Worm (Caenorhabditis elegans) whole organism, early embryonic: ENCODE results near the gene srh-299.
A peak's percentile ranks its signal among the peaks of the same experiment; 100 is the strongest.

Experiments
- B0310.2 ChIP-seq: sonication (generic microtip); optimal IDR thresholded peaks from 2 replicates; lab custom pipeline; 2016; ENCODE audit warnings: mild to moderate bottlenecking, missing genetic modification characterization, missing compliant biosample characterization
- F13C5.2 ChIP-seq: sonication (generic microtip); optimal IDR thresholded peaks from 2 replicates; lab custom pipeline; 2017; ENCODE audit warnings: mild to moderate bottlenecking, missing genetic modification characterization, inconsistent platforms, missing compliant biosample characterization
- aly-1 ChIP-seq: sonication (generic microtip); optimal IDR thresholded peaks from 2 replicates; lab custom pipeline; 2016; ENCODE audit warnings: missing genetic modification characterization, missing compliant biosample characterization
- ama-1 ChIP-seq: fragments of 150-350 bp; optimal IDR thresholded peaks from 2 replicates; lab custom pipeline; 2014
- ceh-13 ChIP-seq: fragments of 200-800 bp; sonication (Bioruptor generic); optimal IDR thresholded peaks from 2 replicates; lab custom pipeline; 2018; ENCODE audit warnings: mild to moderate bottlenecking, missing genetic modification characterization, missing compliant biosample characterization
- ceh-36 ChIP-seq: sonication (generic microtip); optimal IDR thresholded peaks from 2 replicates; lab custom pipeline; 2016; ENCODE audit warnings: missing genetic modification characterization, inconsistent platforms, missing compliant biosample characterization
- ets-7 ChIP-seq: sonication (generic microtip); optimal IDR thresholded peaks from 2 replicates; lab custom pipeline; 2016; ENCODE audit warnings: missing genotype, missing genetic modification characterization, missing compliant biosample characterization
- flt-1 ChIP-seq: fragments of 200-800 bp; sonication (Bioruptor generic); IDR thresholded peaks from 2 replicates; pipeline ENCODE4 v1.3.6; 2022; ENCODE audit warnings: missing genetic modification characterization, missing compliant biosample characterization
- hmbx-1 ChIP-seq: sonication (generic microtip); optimal IDR thresholded peaks from 2 replicates; lab custom pipeline; 2016; ENCODE audit warnings: mild to moderate bottlenecking, missing genetic modification characterization, missing compliant biosample characterization
- hmg-4 ChIP-seq: fragments of 200-800 bp; sonication (Bioruptor generic); optimal IDR thresholded peaks from 2 replicates; lab custom pipeline; 2018; ENCODE audit warnings: mild to moderate bottlenecking, missing genetic modification characterization, missing compliant biosample characterization
- hnd-1 ChIP-seq: sonication (generic microtip); optimal IDR thresholded peaks from 2 replicates; lab custom pipeline; 2016; ENCODE audit warnings: missing genetic modification characterization, missing compliant biosample characterization
- pes-1 ChIP-seq: fragments of 200-800 bp; sonication (Bioruptor generic); IDR thresholded peaks from 2 replicates; pipeline ENCODE4 v1.3.6; 2022; ENCODE audit warnings: missing genetic modification reagents, missing genetic modification characterization, missing compliant biosample characterization
- scrt-1 ChIP-seq: fragments of 200-800 bp; sonication (Bioruptor generic); IDR thresholded peaks from 2 replicates; pipeline ENCODE4 v1.3.6; 2022; ENCODE audit warnings: missing genetic modification characterization, missing compliant biosample characterization
- sea-1 ChIP-seq: fragments of 200-800 bp; sonication (Bioruptor generic); conservative IDR thresholded peaks from 2 replicates; pipeline ENCODE4 v1.3.6; 2022; ENCODE audit warnings: missing genetic modification characterization, missing compliant biosample characterization
- tbx-11 ChIP-seq: fragments of 200-800 bp; sonication (Bioruptor generic); IDR thresholded peaks from 2 replicates; pipeline ENCODE4 v1.3.6; 2022; ENCODE audit warnings: missing genetic modification characterization, missing compliant biosample characterization
- tbx-37 ChIP-seq: fragments of 200-800 bp; sonication (Bioruptor generic); conservative IDR thresholded peaks from 2 replicates; pipeline ENCODE4 v1.3.6; 2022; ENCODE audit warnings: missing genetic modification reagents, missing genetic modification characterization, missing compliant biosample characterization
- tra-4 ChIP-seq: sonication (generic microtip); optimal IDR thresholded peaks from 2 replicates; lab custom pipeline; 2017; ENCODE audit warnings: missing genetic modification characterization, missing compliant biosample characterization

Gene srh-299

DNA sequence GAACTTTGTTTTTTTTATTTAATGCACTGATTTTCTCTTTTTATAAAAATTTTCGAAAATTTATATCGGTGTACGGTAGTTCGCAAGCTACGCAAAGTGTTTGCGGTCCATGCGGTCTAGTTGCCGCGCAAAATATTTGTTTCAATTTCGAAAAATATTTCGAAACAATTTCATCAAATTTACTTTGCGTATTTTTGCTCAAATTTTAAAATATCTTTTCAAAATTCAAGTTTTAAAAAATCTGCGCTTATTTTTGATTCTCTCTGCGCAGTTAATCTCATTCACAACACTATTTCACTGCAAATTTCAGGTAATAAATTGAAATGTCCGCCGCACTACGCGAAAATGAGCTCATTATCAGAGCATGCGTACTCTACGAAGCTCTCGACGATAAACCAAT, 4.2 kb downstream of the srh-299 start, which contains the start of gene fbxa-197:
fbxa-197 (plus strand) TSS at position 301 of the 400 bp plus-strand sequence.
- TF ChIP-seq scrt-1, result no peak
- no peak for TF ChIP-seq pes-1 (GFP tag; lab: Robert Waterston, UW)
- TF ChIP-seq B0310.2 (tag; lab: Kevin White, UChicago), result no peak
- no peak for TF ChIP-seq F13C5.2
- no peak for TF ChIP-seq ceh-13 (GFP tag; lab: Kevin White, UChicago)
- no peak for TF ChIP-seq flt-1 (GFP tag; lab: Robert Waterston, UW)
- no peak for TF ChIP-seq tra-4 (tag; lab: Kevin White, UChicago)
- no peak for TF ChIP-seq ets-7 (tag; lab: Kevin White, UChicago)
- no peak for TF ChIP-seq tbx-11
- no peak for TF ChIP-seq sea-1 (GFP tag; lab: Robert Waterston, UW)
- no peak for TF ChIP-seq hmg-4
- TF ChIP-seq tbx-37 (GFP tag; lab: Robert Waterston, UW), result no peak
- no peak for TF ChIP-seq hnd-1

DNA sequence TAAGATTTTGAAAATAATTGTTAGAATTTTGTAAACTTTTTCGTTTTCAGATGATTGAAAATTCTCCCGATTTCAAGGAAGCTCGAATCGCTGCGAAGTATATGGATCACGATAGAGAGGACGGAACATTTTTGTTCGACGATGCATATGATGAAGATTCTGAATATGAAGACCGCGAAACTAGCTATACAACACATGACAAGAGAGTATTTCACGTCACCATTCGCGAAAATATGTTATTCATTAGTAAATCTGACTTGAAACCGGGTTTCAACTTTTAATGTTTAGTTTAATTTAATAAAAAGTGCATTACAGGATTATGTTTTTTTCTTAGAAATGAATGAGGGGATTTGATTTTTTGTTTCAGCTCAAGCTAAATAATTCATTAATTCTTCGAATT, 7.2 kb downstream of the srh-299 start, which contains the start of gene str-57:
str-57 (plus strand) TSS at position 301 of the 400 bp plus-strand sequence.
- TF ChIP-seq ceh-36 (tag; lab: Kevin White, UChicago) (no peak), scrt-1 (no peak), ceh-13 (GFP tag; lab: Kevin White, UChicago) (no peak), hmbx-1 (tag; lab: Kevin White, UChicago) (no peak), F13C5.2 (no peak), flt-1 (GFP tag; lab: Robert Waterston, UW) (no peak), hmg-4 (no peak), B0310.2 (tag; lab: Kevin White, UChicago) (no peak)

DNA sequence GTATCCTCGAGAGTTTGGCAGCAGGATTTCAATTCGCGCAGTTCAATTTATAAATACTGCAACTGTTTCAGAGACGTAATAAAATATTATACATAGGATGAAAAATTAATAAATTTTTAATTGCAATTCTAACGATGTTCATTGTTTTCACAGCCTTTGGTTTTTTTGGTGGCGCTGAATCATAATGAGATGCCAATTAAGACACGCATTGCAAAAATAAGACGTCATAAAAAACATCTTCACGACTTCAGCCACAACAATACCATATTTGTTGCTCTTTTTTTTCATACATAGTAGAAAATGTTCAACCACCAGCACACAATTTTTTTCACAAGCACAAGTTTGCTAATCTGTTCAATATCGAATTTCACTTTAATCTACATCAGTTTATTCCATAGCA, 9.1 kb downstream of the srh-299 start, which contains the start of gene str-56:
str-56 (plus strand) TSS at position 301 of the 400 bp plus-strand sequence.
- no peak for TF ChIP-seq flt-1 (GFP tag; lab: Robert Waterston, UW)
- TF ChIP-seq ceh-13 (GFP tag; lab: Kevin White, UChicago), result no peak
- TF ChIP-seq F13C5.2, result no peak
- no peak for TF ChIP-seq ets-7 (tag; lab: Kevin White, UChicago)
- TF ChIP-seq ama-1, result no peak
- no peak for TF ChIP-seq hmg-4
- TF ChIP-seq tra-4 (tag; lab: Kevin White, UChicago), result no peak
- TF ChIP-seq B0310.2 (tag; lab: Kevin White, UChicago), result no peak
- no peak for TF ChIP-seq scrt-1
- TF ChIP-seq hnd-1, result no peak
- TF ChIP-seq pes-1 (GFP tag; lab: Robert Waterston, UW), result no peak
- no peak for TF ChIP-seq hmbx-1 (tag; lab: Kevin White, UChicago)
- no peak for TF ChIP-seq aly-1 (tag; lab: Kevin White, UChicago)
- no peak for TF ChIP-seq ceh-36 (tag; lab: Kevin White, UChicago)
- TF ChIP-seq sea-1 (GFP tag; lab: Robert Waterston, UW), result no peak
- no peak for TF ChIP-seq tbx-11
- TF ChIP-seq tbx-37 (GFP tag; lab: Robert Waterston, UW), result no peak

DNA sequence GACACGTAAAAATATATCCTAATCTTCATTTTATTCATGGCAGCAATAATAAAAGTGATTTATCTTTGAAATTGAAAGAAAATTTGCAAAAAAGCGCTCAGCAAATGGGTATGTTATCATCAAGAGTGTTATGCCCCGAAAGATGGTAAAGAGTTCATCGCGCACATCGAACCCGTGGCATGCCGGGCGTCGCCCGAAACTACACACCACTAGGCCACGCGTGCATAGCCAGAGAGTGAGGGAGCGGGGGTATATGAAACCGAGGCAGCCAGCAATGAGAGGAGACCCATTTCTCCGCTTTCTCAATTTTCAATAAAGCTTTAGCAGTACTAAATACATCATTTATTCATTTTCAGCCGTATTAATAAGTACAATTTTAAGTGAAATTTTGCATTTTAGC, 10.6 kb downstream of the srh-299 start:
- peak; percentile 96 for TF ChIP-seq hnd-1
- peak; percentile 94 for TF ChIP-seq hmbx-1 (tag; lab: Kevin White, UChicago)
- TF ChIP-seq pes-1 (GFP tag; lab: Robert Waterston, UW), result peak; percentile 99
- TF ChIP-seq ets-7 (tag; lab: Kevin White, UChicago), result peak; percentile 97
- TF ChIP-seq tra-4 (tag; lab: Kevin White, UChicago), result peak; percentile 98
- TF ChIP-seq ceh-36 (tag; lab: Kevin White, UChicago), result peak; percentile 98
- peak; percentile 99 for TF ChIP-seq B0310.2 (tag; lab: Kevin White, UChicago)
- TF ChIP-seq F13C5.2, result peak; percentile 100
- TF ChIP-seq ama-1, result no peak
- peak; percentile 99 for TF ChIP-seq aly-1 (tag; lab: Kevin White, UChicago)
- peak; percentile 99 for TF ChIP-seq hmg-4
- peak; percentile 99 for TF ChIP-seq sea-1 (GFP tag; lab: Robert Waterston, UW)
- peak; percentile 100 for TF ChIP-seq tbx-37 (GFP tag; lab: Robert Waterston, UW)
- TF ChIP-seq scrt-1, result peak; percentile 100
- TF ChIP-seq flt-1 (GFP tag; lab: Robert Waterston, UW), result peak; percentile 100
- TF ChIP-seq tbx-11, result peak; percentile 100
- TF ChIP-seq ceh-13 (GFP tag; lab: Kevin White, UChicago), result peak; percentile 99

DNA sequence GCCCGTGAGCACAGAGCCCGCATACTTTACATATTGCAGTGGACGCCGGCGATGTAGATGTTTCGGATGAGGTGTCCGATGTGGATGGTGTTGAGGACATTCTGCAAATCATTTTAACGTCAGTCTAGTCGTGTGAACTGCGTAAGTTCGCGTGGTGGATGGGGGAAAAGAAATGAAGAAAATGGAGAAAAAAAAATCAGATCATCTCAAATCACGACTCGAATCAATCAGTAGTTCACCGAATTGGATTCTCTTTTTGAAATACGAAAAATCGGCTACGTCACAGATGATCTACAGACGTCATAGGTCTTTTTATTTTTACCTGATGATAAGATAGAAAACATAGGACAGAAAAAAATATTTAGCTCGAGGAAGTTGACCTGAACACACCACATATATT, 13.2 kb downstream of the srh-299 start, which contains the start of gene nhr-102:
nhr-102 (minus strand) TSS at position 101 of the 400 bp plus-strand sequence.
- TF ChIP-seq ama-1, result no peak
- no peak for TF ChIP-seq scrt-1
- TF ChIP-seq hnd-1, result no peak
- no peak for TF ChIP-seq ceh-36 (tag; lab: Kevin White, UChicago)
- TF ChIP-seq hmbx-1 (tag; lab: Kevin White, UChicago), result no peak
- TF ChIP-seq B0310.2 (tag; lab: Kevin White, UChicago), result no peak
- TF ChIP-seq tbx-37 (GFP tag; lab: Robert Waterston, UW), result no peak
- no peak for TF ChIP-seq flt-1 (GFP tag; lab: Robert Waterston, UW)
- no peak for TF ChIP-seq sea-1 (GFP tag; lab: Robert Waterston, UW)
- TF ChIP-seq ceh-13 (GFP tag; lab: Kevin White, UChicago), result no peak
- TF ChIP-seq hmg-4, result no peak
- no peak for TF ChIP-seq tra-4 (tag; lab: Kevin White, UChicago)
- no peak for TF ChIP-seq tbx-11

DNA sequence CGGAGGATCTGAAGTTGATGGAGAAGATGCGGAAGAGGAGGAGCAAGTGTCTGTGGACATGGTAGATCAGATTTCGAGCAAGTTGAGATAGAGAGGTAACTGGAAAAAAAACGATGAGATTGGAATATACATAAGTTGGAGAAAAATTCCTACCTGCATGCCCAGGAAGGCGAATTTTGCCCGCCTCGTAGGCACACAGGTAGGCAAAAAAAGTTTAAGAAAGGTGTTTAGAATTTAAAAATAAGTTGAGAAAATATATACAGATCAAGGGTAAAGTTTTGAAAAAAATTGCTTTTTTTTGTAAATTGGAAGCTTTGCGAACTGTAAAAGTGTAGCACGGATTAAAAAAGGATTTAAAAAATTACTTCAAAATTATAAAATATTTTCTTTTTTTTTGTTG, 16.4 kb downstream of the srh-299 start, which contains the start of gene nhr-84:
nhr-84 (minus strand) TSS at position 101 of the 400 bp plus-strand sequence.
- TF ChIP-seq sea-1 (GFP tag; lab: Robert Waterston, UW), result no peak
- TF ChIP-seq tbx-37 (GFP tag; lab: Robert Waterston, UW), result no peak
- TF ChIP-seq scrt-1, result no peak
- TF ChIP-seq pes-1 (GFP tag; lab: Robert Waterston, UW), result no peak

DNA sequence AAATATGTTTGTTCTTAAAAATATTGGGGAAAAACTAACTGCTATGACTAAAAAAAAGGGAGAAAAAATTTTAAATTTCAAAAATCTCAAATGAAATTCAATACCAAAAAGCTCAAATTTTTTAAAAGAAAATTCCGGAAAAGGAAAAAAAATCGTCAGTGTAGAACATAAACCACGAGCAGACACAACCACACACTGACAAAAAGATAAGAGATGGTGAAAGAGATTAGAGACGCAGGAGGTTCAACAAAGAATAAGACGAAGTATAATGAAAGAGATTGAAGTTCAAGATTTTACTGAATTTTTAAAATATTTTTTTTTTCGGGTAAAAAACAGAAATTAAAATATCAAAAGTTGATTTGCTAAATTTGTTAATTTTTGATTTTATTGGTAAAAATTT, 16.9 kb downstream of the srh-299 start:
- TF ChIP-seq scrt-1 (no peak), F13C5.2 (no peak), sea-1 (GFP tag; lab: Robert Waterston, UW) (no peak), ama-1 (no peak), hmg-4 (no peak)
